Fruit fly (Drosophila melanogaster) whole organism, embryonic: ENCODE data around the gene Cpr30B.

Source experiments
- BEAF-32 ChIP-seq: fragments of 200-800 bp; sonication (Bioruptor generic); optimal IDR thresholded peaks from 3 replicates; lab custom pipeline; 2017; ENCODE audit warnings: missing biosample characterization, missing genetic modification characterization, mild to moderate bottlenecking, moderate library complexity, missing genetic modification reagents
- CG10366 ChIP-seq: fragments of 200-800 bp; sonication (Bioruptor generic); IDR thresholded peaks from 2 replicates; pipeline ENCODE4 v1.3.6; 2022; ENCODE audit warnings: missing biosample characterization, missing genetic modification characterization
- CG11560 ChIP-seq: fragments of 200-800 bp; sonication (Bioruptor generic); IDR thresholded peaks from 3 replicates; pipeline ENCODE4 v1.3.6; 2022; ENCODE audit warnings: missing biosample characterization, missing genetic modification characterization
- CG12299 ChIP-seq: fragments of 200-800 bp; sonication (Bioruptor generic); optimal IDR thresholded peaks from 2 replicates; lab custom pipeline; 2018; ENCODE audit warnings: missing biosample characterization, mild to moderate bottlenecking, missing genetic modification characterization
- CG12769 ChIP-seq: fragments of 200-800 bp; sonication (Bioruptor generic); optimal IDR thresholded peaks from 2 replicates; lab custom pipeline; 2019; ENCODE audit warnings: missing biosample characterization, mild to moderate bottlenecking, missing genetic modification characterization, moderate library complexity
- CG13296 ChIP-seq: fragments of 200-800 bp; sonication (Bioruptor generic); optimal IDR thresholded peaks from 3 replicates; lab custom pipeline; 2018; ENCODE audit warnings: missing biosample characterization, mild to moderate bottlenecking, missing genetic modification characterization
- CG13424 ChIP-seq: fragments of 200-800 bp; sonication (Bioruptor generic); optimal IDR thresholded peaks from 2 replicates; lab custom pipeline; 2019; ENCODE audit warnings: missing biosample characterization, mild to moderate bottlenecking, missing genetic modification characterization, moderate library complexity
- CG1529 ChIP-seq: fragments of 200-800 bp; sonication (Bioruptor generic); optimal IDR thresholded peaks from 3 replicates; lab custom pipeline; 2018; ENCODE audit warnings: missing biosample characterization, missing genetic modification characterization
- CG17385 ChIP-seq: fragments of 200-800 bp; sonication (Bioruptor generic); optimal IDR thresholded peaks from 3 replicates; lab custom pipeline; 2018; ENCODE audit warnings: missing biosample characterization, mild to moderate bottlenecking, missing genetic modification characterization
- CG18262 ChIP-seq: fragments of 200-800 bp; optimal IDR thresholded peaks from 3 replicates; lab custom pipeline; 2019; ENCODE audit warnings: missing biosample characterization, mild to moderate bottlenecking, missing genetic modification characterization, moderate library complexity
- CG18476 ChIP-seq: fragments of 200-800 bp; sonication (Bioruptor generic); optimal IDR thresholded peaks from 2 replicates; lab custom pipeline; 2016; ENCODE audit warnings: missing biosample characterization, mild to moderate bottlenecking, missing genetic modification characterization
- CG32767 ChIP-seq: fragments of 200-800 bp; sonication (Bioruptor generic); IDR thresholded peaks from 2 replicates; pipeline ENCODE4 v1.3.6; 2022; ENCODE audit warnings: missing biosample characterization, missing genetic modification characterization
- CG4404 ChIP-seq: fragments of 200-800 bp; sonication (Bioruptor generic); IDR thresholded peaks from 2 replicates; pipeline ENCODE4 v1.3.6; 2022; ENCODE audit warnings: missing biosample characterization, missing genetic modification characterization
- CG6654 ChIP-seq: fragments of 200-800 bp; sonication (Bioruptor generic); optimal IDR thresholded peaks from 2 replicates; lab custom pipeline; 2017; ENCODE audit warnings: missing biosample characterization, mild to moderate bottlenecking, missing genetic modification characterization
- CG7372 ChIP-seq: fragments of 200-800 bp; sonication (Bioruptor generic); IDR thresholded peaks from 2 replicates; pipeline ENCODE4 v1.3.6; 2022; ENCODE audit warnings: missing biosample characterization, missing genetic modification characterization
- CG8290 ChIP-seq, 3 experiments: fragments of 200-800 bp; sonication (Bioruptor generic); optimal IDR thresholded peaks; 2 replicates each; lab custom pipeline; 2016 to 2019; ENCODE audit warnings: missing biosample characterization in 3 of 3, missing genetic modification characterization in 3 of 3, mild to moderate bottlenecking in 2 of 3, moderate library complexity in 1 of 3
- CG8388 ChIP-seq: fragments of 200-800 bp; sonication (Bioruptor generic); optimal IDR thresholded peaks from 2 replicates; lab custom pipeline; 2019; ENCODE audit warnings: missing biosample characterization, mild to moderate bottlenecking, missing genetic modification characterization, moderate library complexity
- CG8924 ChIP-seq: fragments of 200-800 bp; optimal IDR thresholded peaks from 3 replicates; lab custom pipeline; 2019; ENCODE audit warnings: missing biosample characterization, mild to moderate bottlenecking, missing genetic modification characterization, moderate library complexity
- CG9876 ChIP-seq: fragments of 200-800 bp; sonication (Bioruptor generic); optimal IDR thresholded peaks from 2 replicates; lab custom pipeline; 2016; ENCODE audit warnings: missing biosample characterization, missing genetic modification characterization
- CrebB ChIP-seq: fragments of 200-800 bp; sonication (Bioruptor generic); optimal IDR thresholded peaks from 3 replicates; lab custom pipeline; 2018; ENCODE audit warnings: missing biosample characterization, mild to moderate bottlenecking, missing genetic modification characterization
- Dbx ChIP-seq: fragments of 200-800 bp; sonication (Bioruptor generic); IDR thresholded peaks from 3 replicates; pipeline ENCODE4 v1.3.6; 2022; ENCODE audit warnings: missing biosample characterization, missing genetic modification characterization
- Dek ChIP-seq: fragments of 200-800 bp; sonication (Bioruptor generic); optimal IDR thresholded peaks from 3 replicates; lab custom pipeline; 2019; ENCODE audit warnings: missing biosample characterization, mild to moderate bottlenecking, missing genetic modification characterization, moderate library complexity
- Dfd ChIP-seq, 2 experiments: fragments of >200 bp; optimal IDR thresholded peaks; 2 replicates each; lab custom pipeline; 2017; ENCODE audit warnings: missing biosample characterization in 2 of 2, missing genetic modification characterization in 2 of 2
- Elba2 ChIP-seq: fragments of 200-800 bp; sonication (Bioruptor generic); optimal IDR thresholded peaks from 3 replicates; lab custom pipeline; 2016; ENCODE audit warnings: missing biosample characterization, missing genetic modification characterization
- Ets65A ChIP-seq: fragments of 200-800 bp; sonication (Bioruptor generic); peaks from one replicate; lab custom pipeline; 2016; ENCODE audit warnings: missing biosample characterization, missing genetic modification characterization
- Lim3 ChIP-seq: fragments of 200-800 bp; sonication (Bioruptor generic); IDR thresholded peaks from 2 replicates; pipeline ENCODE4 v1.3.6; 2022; ENCODE audit warnings: missing biosample characterization, missing genetic modification characterization
- NK7.1 ChIP-seq: fragments of 200-800 bp; sonication (Bioruptor generic); optimal IDR thresholded peaks from 3 replicates; lab custom pipeline; 2016; ENCODE audit warnings: missing biosample characterization, missing genetic modification characterization
- Oaz ChIP-seq: fragments of 200-800 bp; sonication (Bioruptor generic); IDR thresholded peaks from 2 replicates; pipeline ENCODE4 v1.3.6; 2022; ENCODE audit warnings: missing biosample characterization, missing genetic modification characterization
- Oli ChIP-seq: fragments of 200-800 bp; sonication (Bioruptor generic); optimal IDR thresholded peaks from 2 replicates; lab custom pipeline; 2018; ENCODE audit warnings: missing biosample characterization, mild to moderate bottlenecking, missing genetic modification characterization, moderate library complexity
- Usf ChIP-seq: fragments of 200-800 bp; sonication (Bioruptor generic); optimal IDR thresholded peaks from 2 replicates; lab custom pipeline; 2017; ENCODE audit warnings: missing genotype, missing biosample characterization, missing genetic modification characterization
- ase ChIP-seq: fragments of 200-800 bp; sonication (Bioruptor generic); IDR thresholded peaks from 3 replicates; pipeline ENCODE4 v1.3.6; 2022; ENCODE audit warnings: missing biosample characterization, missing genetic modification characterization
- bigmax ChIP-seq: fragments of 200-800 bp; sonication (Bioruptor generic); optimal IDR thresholded peaks from 2 replicates; lab custom pipeline; 2018; ENCODE audit warnings: missing biosample characterization, mild to moderate bottlenecking, missing genetic modification characterization
- btn ChIP-seq: fragments of 200-800 bp; sonication (Bioruptor generic); optimal IDR thresholded peaks from 2 replicates; lab custom pipeline; 2016; ENCODE audit warnings: missing biosample characterization, missing genetic modification characterization
- dan ChIP-seq: fragments of 200-800 bp; sonication (Bioruptor generic); IDR thresholded peaks from 2 replicates; pipeline ENCODE4 v1.3.6; 2022; ENCODE audit warnings: missing biosample characterization, missing genetic modification characterization
- dati ChIP-seq: fragments of 200-800 bp; sonication (Bioruptor generic); IDR thresholded peaks from 2 replicates; pipeline ENCODE4 v1.3.6; 2022; ENCODE audit warnings: missing biosample characterization, missing genetic modification characterization
- disco-r ChIP-seq: fragments of 200-800 bp; sonication (Bioruptor generic); optimal IDR thresholded peaks from 2 replicates; lab custom pipeline; 2016; ENCODE audit warnings: missing biosample characterization, missing genetic modification characterization
- dpn ChIP-seq, 2 experiments: fragments of 200-800 bp; sonication (Bioruptor generic); optimal IDR thresholded peaks; 3 replicates each; lab custom pipeline; 2016; ENCODE audit warnings: missing biosample characterization in 2 of 2, missing genetic modification characterization in 2 of 2
- fd3F ChIP-seq: fragments of 200-800 bp; sonication (Bioruptor generic); optimal IDR thresholded peaks from 2 replicates; lab custom pipeline; 2018; ENCODE audit warnings: missing biosample characterization, mild to moderate bottlenecking, missing genetic modification characterization, moderate library complexity
- fu2 ChIP-seq: fragments of 200-800 bp; sonication (Bioruptor generic); optimal IDR thresholded peaks from 2 replicates; lab custom pipeline; 2016; ENCODE audit warnings: missing biosample characterization, missing genetic modification characterization
- grn ChIP-seq: fragments of 200-800 bp; sonication (Bioruptor generic); optimal IDR thresholded peaks from 3 replicates; lab custom pipeline; 2017; ENCODE audit warnings: missing biosample characterization, missing genetic modification characterization
- gsb-n ChIP-seq: fragments of 200-800 bp; sonication (Bioruptor generic); optimal IDR thresholded peaks from 3 replicates; lab custom pipeline; 2018; ENCODE audit warnings: missing biosample characterization, mild to moderate bottlenecking, missing genetic modification characterization
- hb ChIP-seq: fragments of 200-800 bp; sonication (Bioruptor generic); IDR thresholded peaks from 3 replicates; pipeline ENCODE4 v1.3.6; 2022; ENCODE audit warnings: missing biosample characterization, missing genetic modification characterization; ENCODE audit not compliant: partially characterized antibody
- hth ChIP-seq: fragments of >200 bp; optimal IDR thresholded peaks from 2 replicates; lab custom pipeline; 2017; ENCODE audit warnings: inconsistent platforms
- insv ChIP-seq, 2 experiments: fragments of 200-800 bp; sonication (Bioruptor generic); optimal IDR thresholded peaks; 3 replicates each; lab custom pipeline; 2016 to 2018; ENCODE audit warnings: missing biosample characterization in 2 of 2, missing genetic modification characterization in 2 of 2
- lab ChIP-seq: fragments of 200-800 bp; sonication (Bioruptor generic); optimal IDR thresholded peaks from 3 replicates; lab custom pipeline; 2017; ENCODE audit warnings: missing biosample characterization, missing genetic modification characterization, mild to moderate bottlenecking, moderate library complexity, missing genetic modification reagents
- luna ChIP-seq: fragments of 200-800 bp; sonication (Bioruptor generic); optimal IDR thresholded peaks from 2 replicates; lab custom pipeline; 2016; ENCODE audit warnings: missing biosample characterization, missing genetic modification characterization
- p53 ChIP-seq: fragments of 200-800 bp; sonication (Bioruptor generic); optimal IDR thresholded peaks from 2 replicates; lab custom pipeline; 2016; ENCODE audit warnings: missing biosample characterization, missing genetic modification characterization
- row ChIP-seq: fragments of 200-800 bp; sonication (Bioruptor generic); IDR thresholded peaks from 3 replicates; pipeline ENCODE4 v1.3.6; 2022; ENCODE audit warnings: missing biosample characterization, missing genetic modification characterization
- usp ChIP-seq: fragments of >200 bp; optimal IDR thresholded peaks from 2 replicates; lab custom pipeline; 2017; ENCODE audit warnings: missing biosample characterization, missing genetic modification characterization
- vvl ChIP-seq: fragments of 200-800 bp; sonication (Bioruptor generic); IDR thresholded peaks from 2 replicates; pipeline ENCODE4 v1.3.6; 2022; ENCODE audit warnings: missing biosample characterization, missing genetic modification characterization
- yki ChIP-seq: fragments of >200 bp; optimal IDR thresholded peaks from 3 replicates; lab custom pipeline; 2018

The Cpr30B gene

DNA sequence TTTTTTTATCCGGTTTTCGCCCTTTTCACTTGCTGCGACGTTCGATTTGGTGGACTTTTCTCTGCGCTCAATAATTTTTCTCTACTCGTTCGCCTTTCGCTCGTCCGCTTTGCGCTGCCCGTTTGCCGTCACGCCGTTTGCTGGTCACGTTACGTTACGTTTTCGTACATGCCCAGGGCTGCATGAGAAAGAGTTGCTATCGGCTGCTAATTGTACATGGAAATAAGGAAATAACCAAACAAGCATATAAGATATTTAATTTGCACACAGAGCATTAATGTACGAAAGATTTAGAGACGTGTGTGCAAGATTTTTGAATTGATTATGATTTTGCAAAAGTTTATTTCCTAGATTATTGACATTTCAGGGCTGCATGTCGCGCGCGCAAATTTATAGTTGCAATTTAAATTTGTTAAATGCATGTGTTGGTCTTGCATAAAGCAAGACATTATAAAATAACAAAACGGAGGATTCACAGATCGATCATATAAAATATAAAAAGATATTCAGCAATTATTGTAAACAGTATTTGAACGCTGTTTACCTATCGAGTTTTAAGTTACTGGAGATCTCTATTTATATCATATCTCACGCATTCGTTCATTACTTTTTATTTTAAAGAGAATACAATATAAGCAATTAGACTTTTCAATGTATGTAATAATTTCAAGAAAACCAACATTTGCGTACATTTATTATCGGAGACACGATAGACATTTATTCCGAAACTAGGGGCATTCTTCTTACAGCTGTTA is 47.8 kb upstream of the Cpr30B start, which contains the start of gene Gdi (continued):
- no peak for TF ChIP-seq CG11560 (tag; lab: Robert Waterston, UW)
- TF ChIP-seq NK7.1 = no peak
- no peak for TF ChIP-seq CG8388 (GFP tag; lab: Kevin White, UChicago)
- no peak for TF ChIP-seq insv (GFP tag; optimal IDR thresholded peaks at IDR 0.05; lab: Kevin White, UChicago)
- no peak for TF ChIP-seq CG9876 (GFP tag; lab: Kevin White, UChicago)
- no peak for TF ChIP-seq luna (GFP tag; lab: Kevin White, UChicago)
- TF ChIP-seq row = peak; percentile 59
- TF ChIP-seq CG13424 (tag; lab: Kevin White, UChicago) = peak; percentile 30
- no peak for TF ChIP-seq fu2 (GFP tag; lab: Kevin White, UChicago)
- no peak for TF ChIP-seq Oaz (GFP tag; lab: Robert Waterston, UW)
- no peak for TF ChIP-seq Ets65A (GFP tag; lab: Kevin White, UChicago)
- no peak for TF ChIP-seq hth (lab: Kevin White, UChicago)
- no peak for TF ChIP-seq CG13296 (GFP tag; lab: Kevin White, UChicago)
- TF ChIP-seq CG32767 (GFP tag; lab: Robert Waterston, UW) = no peak
- no peak for TF ChIP-seq disco-r
- TF ChIP-seq dati = no peak
- TF ChIP-seq bigmax (GFP tag; lab: Kevin White, UChicago) = no peak
- TF ChIP-seq Oli = no peak
- TF ChIP-seq CG18476 (GFP tag; lab: Kevin White, UChicago) = no peak
- no peak for TF ChIP-seq Dfd (GFP tag; optimal IDR thresholded peaks at IDR 0.05; lab: Kevin White, UChicago)
- no peak for TF ChIP-seq CrebB (tag; lab: Kevin White, UChicago)
- no peak for TF ChIP-seq gsb-n (tag; lab: Kevin White, UChicago)
- TF ChIP-seq grn (GFP tag; lab: Kevin White, UChicago) = no peak
- no peak for TF ChIP-seq fd3F (GFP tag; lab: Kevin White, UChicago)
- no peak for TF ChIP-seq usp
- TF ChIP-seq CG18262 = peak; percentile 10
- peak; percentile 27 for TF ChIP-seq CG12769 (tag; lab: Kevin White, UChicago)
- TF ChIP-seq p53 (GFP tag; lab: Kevin White, UChicago) = no peak
- TF ChIP-seq CG8924 (tag; lab: Kevin White, UChicago) = no peak
- no peak for TF ChIP-seq CG7372
- no peak for TF ChIP-seq btn (GFP tag; lab: Kevin White, UChicago)
- peak; percentile 34 for TF ChIP-seq Elba2
- TF ChIP-seq CG4404 (GFP tag; lab: Robert Waterston, UW) = no peak
- no peak for TF ChIP-seq Usf (GFP tag; lab: Kevin White, UChicago)
- TF ChIP-seq CG8290 (GFP tag; optimal IDR thresholded peaks at IDR 0.05; lab: Kevin White, UChicago) = no peak
- peak in 1 of 2 experiments; percentile 44 for TF ChIP-seq CG8290 (tag; optimal IDR thresholded peaks at IDR 0.05; lab: Kevin White, UChicago)
- TF ChIP-seq CG10366 (GFP tag; lab: Robert Waterston, UW) = peak; percentile 57
- no peak for TF ChIP-seq Dbx (GFP tag; lab: Robert Waterston, UW)
- no peak for TF ChIP-seq Dek (tag; lab: Kevin White, UChicago)
- TF ChIP-seq BEAF-32 (GFP tag; lab: Kevin White, UChicago) = peak; percentile 65
- no peak for TF ChIP-seq Lim3 (GFP tag; lab: Robert Waterston, UW)
- no peak for TF ChIP-seq lab (GFP tag; lab: Kevin White, UChicago)
- peak; percentile 22 to 35 for TF ChIP-seq dpn (GFP tag; optimal IDR thresholded peaks at IDR 0.05; lab: Kevin White, UChicago)
- no peak for TF ChIP-seq CG1529 (GFP tag; lab: Kevin White, UChicago)
- TF ChIP-seq vvl (GFP tag; lab: Robert Waterston, UW) = peak; percentile 45; the same call in 1 of the 2 replicates
- no peak for TF ChIP-seq ase (GFP tag; lab: Robert Waterston, UW)
- TF ChIP-seq CG12299 = no peak
- TF ChIP-seq dan (GFP tag; lab: Robert Waterston, UW) = no peak
- TF ChIP-seq yki (lab: Kevin White, UChicago) = no peak
- no peak for TF ChIP-seq hb (GFP tag; lab: Robert Waterston, UW)
- no peak for TF ChIP-seq CG17385 (GFP tag; lab: Kevin White, UChicago)
- no peak for TF ChIP-seq CG6654
